Fruit fly (Drosophila melanogaster): ENCODE measurements around the gene CG43131.

DNA sequence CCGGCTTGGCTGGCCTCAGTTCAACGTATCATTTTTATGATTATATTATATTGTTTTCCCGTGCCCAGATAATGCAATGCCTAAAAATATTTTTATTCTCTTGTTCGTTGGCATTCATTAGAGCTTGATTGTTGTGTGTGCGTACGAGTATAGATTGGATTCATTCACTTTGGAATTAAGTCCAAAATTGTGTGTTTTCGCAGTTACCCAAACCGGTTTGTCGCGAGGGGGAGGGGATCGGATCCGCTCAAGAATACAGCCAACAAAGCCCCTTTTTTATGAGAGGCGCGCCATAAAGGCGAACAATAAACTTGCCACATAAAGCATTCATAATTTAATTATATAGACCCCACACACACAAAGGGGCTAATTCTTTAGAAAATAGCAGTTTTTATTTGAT is 41.6 kb downstream of the CG43131 start:
- no peak for TF ChIP-seq pan (optimal IDR thresholded peaks at IDR 0.05)
- TF ChIP-seq usp (GFP tag; optimal IDR thresholded peaks at IDR 0.05), result no peak
- no peak for TF ChIP-seq Dll (optimal IDR thresholded peaks at IDR 0.05)
- no peak for TF ChIP-seq psq (optimal IDR thresholded peaks at IDR 0.05)
